Worm (Caenorhabditis elegans) whole organism, late embryonic: ENCODE results near the gene mrpl-35.

Experiments used
- dmd-4 ChIP-seq: sonication (generic microtip); optimal IDR thresholded peaks from 2 replicates; lab custom pipeline; 2016; ENCODE audit warnings: borderline replicate concordance, missing genetic modification characterization, missing compliant biosample characterization
- hlh-15 ChIP-seq: sonication (generic microtip); optimal IDR thresholded peaks from 2 replicates; lab custom pipeline; 2016; ENCODE audit warnings: missing genetic modification characterization, missing compliant biosample characterization
- lin-11 ChIP-seq: fragments of 200-800 bp; sonication (Bioruptor generic); optimal IDR thresholded peaks from 2 replicates; lab custom pipeline; 2018; ENCODE audit warnings: mild to moderate bottlenecking, missing genetic modification characterization, missing compliant biosample characterization
- sox-2 ChIP-seq: fragments of 200-800 bp; sonication (Bioruptor generic); IDR thresholded peaks from 2 replicates; pipeline ENCODE4 v1.3.6; 2022; ENCODE audit warnings: missing genetic modification reagents, missing genetic modification characterization, missing compliant biosample characterization
- tbx-7 ChIP-seq: sonication (generic microtip); optimal IDR thresholded peaks from 2 replicates; lab custom pipeline; 2016; ENCODE audit warnings: missing genotype, missing genetic modification characterization, missing compliant biosample characterization

ce11 chrIII:3502215-3502838, 7.7 kb upstream of the mrpl-35 start, which contains the start of gene M01F1.8:
- TF ChIP-seq lin-11 (no peak), dmd-4 (tag; lab: Kevin White, UChicago) (no peak), hlh-15 (no peak), sox-2 (GFP tag; lab: Robert Waterston, UW) (no peak), tbx-7 (tag; lab: Kevin White, UChicago) (no peak)
